Worm (Caenorhabditis elegans) whole organism, L4 larva: Measurements from ENCODE around the gene Y22D7AR.14.

Experiments used
- nhr-77 ChIP-seq: fragments of 150-350 bp; optimal IDR thresholded peaks from 2 replicates; lab custom pipeline; 2014; ENCODE audit warnings: missing biosample characterization, missing genetic modification characterization
- php-3 ChIP-seq: fragments of 200-800 bp; sonication (Bioruptor generic); IDR thresholded peaks from 2 replicates; pipeline ENCODE4 v1.3.6; 2022; ENCODE audit warnings: missing genetic modification reagents, missing genetic modification characterization, missing compliant biosample characterization

DNA sequence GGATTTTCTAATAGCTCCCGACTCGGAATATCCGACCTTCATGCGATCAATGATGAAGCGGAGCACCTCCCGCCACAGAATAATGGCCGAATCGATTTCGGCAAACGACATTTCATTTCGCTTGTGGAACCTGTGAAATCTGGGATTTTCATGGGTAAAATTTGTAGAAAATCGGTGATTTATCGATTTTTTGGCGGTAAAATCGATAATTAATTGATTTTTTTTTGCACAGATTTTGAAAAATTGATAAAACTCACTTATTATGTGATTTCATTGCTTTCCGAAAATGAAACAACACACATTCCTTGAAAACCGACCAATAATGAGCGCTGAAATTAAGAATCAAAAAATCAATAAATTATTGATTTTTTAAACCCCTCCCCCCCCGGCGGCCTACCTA, 22.9 kb downstream of the Y22D7AR.14 start:
- TF ChIP-seq nhr-77 (tag; lab: Kevin White, UChicago) (no peak), php-3 (GFP tag; lab: Robert Waterston, UW) (no peak)
